Worm (Caenorhabditis elegans) whole organism, midembryonic: Measurements from ENCODE around the gene garr-1.

ENCODE experiments used
- T22C8.4 ChIP-seq: fragments of 200-800 bp; sonication (Bioruptor generic); IDR thresholded peaks from 2 replicates; pipeline ENCODE4 v1.3.6; 2022; ENCODE audit warnings: missing genetic modification characterization, missing compliant biosample characterization
- cog-1 ChIP-seq: sonication (generic microtip); optimal IDR thresholded peaks from 2 replicates; lab custom pipeline; 2016; ENCODE audit warnings: missing genetic modification characterization, missing compliant biosample characterization
- flt-1 ChIP-seq: fragments of 200-800 bp; sonication (Bioruptor generic); IDR thresholded peaks from 2 replicates; pipeline ENCODE4 v1.3.6; 2022; ENCODE audit warnings: missing genetic modification characterization, missing compliant biosample characterization
- klf-2 ChIP-seq: fragments of 200-800 bp; sonication (Bioruptor generic); conservative IDR thresholded peaks from 2 replicates; pipeline ENCODE4 v1.3.6; 2022; ENCODE audit warnings: missing genetic modification reagents, missing genetic modification characterization, missing compliant biosample characterization
- ref-1 ChIP-seq: fragments of 200-800 bp; sonication (Bioruptor generic); conservative IDR thresholded peaks from 2 replicates; pipeline ENCODE4 v1.3.6; 2022; ENCODE audit warnings: missing genetic modification reagents, missing genetic modification characterization, missing compliant biosample characterization
- tab-1 ChIP-seq: fragments of 200-800 bp; sonication (Bioruptor generic); IDR thresholded peaks from 2 replicates; pipeline ENCODE4 v1.3.6; 2022; ENCODE audit warnings: missing genetic modification characterization, missing compliant biosample characterization
- ztf-29 ChIP-seq: fragments of 200-800 bp; sonication (Bioruptor generic); IDR thresholded peaks from 2 replicates; pipeline ENCODE4 v1.3.6; 2022; ENCODE audit warnings: missing genetic modification reagents, missing genetic modification characterization, missing compliant biosample characterization

ce11 chrIV:396373-396772 lies 29.6 kb upstream of the garr-1 start, which contains the start of gene rrp-8:
- TF ChIP-seq cog-1 (tag; lab: Kevin White, UChicago) (no peak), flt-1 (GFP tag; lab: Robert Waterston, UW) (no peak), tab-1 (no peak), ztf-29 (GFP tag; lab: Robert Waterston, UW) (no peak), klf-2 (GFP tag; lab: Robert Waterston, UW) (no peak), ref-1 (GFP tag; lab: Robert Waterston, UW) (no peak), T22C8.4 (no peak)
